Worm (Caenorhabditis elegans) whole organism, L4 larva: ENCODE measurements around the gene ets-9.

ENCODE experiments used
- D1046.2 ChIP-seq: fragments of 200-800 bp; sonication (Bioruptor generic); IDR thresholded peaks from 2 replicates; pipeline ENCODE4 v1.3.6; 2022; ENCODE audit warnings: missing genetic modification characterization, missing compliant biosample characterization
- F10B5.3 ChIP-seq: sonication (generic microtip); optimal IDR thresholded peaks from 2 replicates; lab custom pipeline; 2016; ENCODE audit warnings: mild to moderate bottlenecking, missing genetic modification characterization, missing compliant biosample characterization
- F37D6.2 ChIP-seq: sonication (generic microtip); optimal IDR thresholded peaks from 2 replicates; lab custom pipeline; 2016; ENCODE audit warnings: mild to moderate bottlenecking, missing genetic modification characterization, missing compliant biosample characterization
- F44E2.7 ChIP-seq: fragments of 200-800 bp; sonication (Bioruptor generic); IDR thresholded peaks from 2 replicates; pipeline ENCODE4 v2.1.2; 2022; ENCODE audit warnings: missing genetic modification characterization, missing compliant biosample characterization
- F49E8.2 ChIP-seq: sonication (generic microtip); optimal IDR thresholded peaks from 2 replicates; lab custom pipeline; 2016; ENCODE audit warnings: missing compliant biosample characterization, mild to moderate bottlenecking, missing genetic modification characterization, borderline replicate concordance
- R02D3.7 ChIP-seq: fragments of 150-350 bp; sonication (generic microtip); optimal IDR thresholded peaks from 3 replicates; lab custom pipeline; 2014; ENCODE audit warnings: missing biosample characterization, missing genetic modification characterization
- T26A8.4 ChIP-seq: fragments of 200-800 bp; sonication (Bioruptor generic); IDR thresholded peaks from 2 replicates; pipeline ENCODE4 v1.3.6; 2022; ENCODE audit warnings: missing genetic modification characterization, missing compliant biosample characterization
- Y105C5A.15 ChIP-seq: fragments of 200-800 bp; sonication (Bioruptor generic); IDR thresholded peaks from 2 replicates; pipeline ENCODE4 v1.3.6; 2022; ENCODE audit warnings: missing genetic modification characterization, missing compliant biosample characterization
- Y48G9A.11 ChIP-seq: fragments of 200-800 bp; sonication (Bioruptor generic); IDR thresholded peaks from 2 replicates; pipeline ENCODE4 v1.3.6; 2022; ENCODE audit warnings: missing genetic modification reagents, missing genetic modification characterization, missing compliant biosample characterization
- ZK337.2 ChIP-seq: fragments of 200-800 bp; sonication (Bioruptor generic); IDR thresholded peaks from 2 replicates; pipeline ENCODE4 v1.3.6; 2022; ENCODE audit warnings: missing genetic modification reagents, missing genetic modification characterization, missing compliant biosample characterization
- aly-2 ChIP-seq: sonication (generic microtip); optimal IDR thresholded peaks from 2 replicates; lab custom pipeline; 2018; ENCODE audit warnings: missing biosample characterization, missing genetic modification characterization
- ceh-28 ChIP-seq: fragments of 150-350 bp; optimal IDR thresholded peaks from 2 replicates; lab custom pipeline; 2014; ENCODE audit warnings: missing biosample characterization, missing genetic modification reagents, missing genetic modification characterization
- ceh-62 ChIP-seq: sonication (generic microtip); optimal IDR thresholded peaks from 2 replicates; lab custom pipeline; 2017; ENCODE audit warnings: missing biosample characterization, missing genetic modification characterization
- cey-2 ChIP-seq: sonication (generic microtip); optimal IDR thresholded peaks from 3 replicates; lab custom pipeline; 2017; ENCODE audit warnings: missing genetic modification characterization, mild to moderate bottlenecking, missing compliant biosample characterization, antibody characterized with exemption, borderline replicate concordance; ENCODE audit not compliant: insufficient read depth
- daf-12 ChIP-seq: fragments of 150-350 bp; optimal IDR thresholded peaks from 2 replicates; lab custom pipeline; 2014; ENCODE audit warnings: missing biosample characterization, missing genetic modification reagents, missing genetic modification characterization
- daf-19 ChIP-seq: fragments of 200-800 bp; sonication (Bioruptor generic); conservative IDR thresholded peaks from 2 replicates; pipeline ENCODE4 v1.3.6; 2022; ENCODE audit warnings: missing genetic modification characterization, missing compliant biosample characterization
- dmd-6 ChIP-seq: fragments of 200-800 bp; sonication (Bioruptor generic); IDR thresholded peaks from 2 replicates; pipeline ENCODE4 v1.3.6; 2022; ENCODE audit warnings: missing genetic modification reagents, missing genetic modification characterization, missing compliant biosample characterization
- dmd-8 ChIP-seq: fragments of 200-800 bp; sonication (Bioruptor generic); IDR thresholded peaks from 2 replicates; pipeline ENCODE4 v1.3.6; 2022; ENCODE audit warnings: missing genetic modification characterization, missing compliant biosample characterization
- dmd-9 ChIP-seq: fragments of 200-800 bp; sonication (Bioruptor generic); IDR thresholded peaks from 2 replicates; pipeline ENCODE4 v1.3.6; 2022; ENCODE audit warnings: missing genetic modification reagents, missing genetic modification characterization, missing compliant biosample characterization
- dpl-1 ChIP-seq: fragments of 150-350 bp; optimal IDR thresholded peaks from 2 replicates; lab custom pipeline; 2014; ENCODE audit warnings: missing biosample characterization, missing genetic modification reagents, missing genetic modification characterization
- duxl-1 ChIP-seq: sonication (generic microtip); optimal IDR thresholded peaks from 2 replicates; lab custom pipeline; 2016; ENCODE audit warnings: mild to moderate bottlenecking, missing genetic modification characterization, moderate library complexity, missing compliant biosample characterization; ENCODE audit not compliant: poor library complexity
- dve-1 ChIP-seq: sonication (generic microtip); optimal IDR thresholded peaks from 2 replicates; lab custom pipeline; 2017; ENCODE audit warnings: antibody characterized with exemption, mild to moderate bottlenecking, missing genetic modification characterization, missing compliant biosample characterization; ENCODE audit not compliant: insufficient read depth
- egl-27 ChIP-seq: sonication (generic microtip); optimal IDR thresholded peaks from 3 replicates; lab custom pipeline; 2017; ENCODE audit warnings: missing biosample characterization, missing genetic modification reagents, missing genetic modification characterization
- gei-8 ChIP-seq: fragments of 200-800 bp; sonication (Bioruptor generic); optimal IDR thresholded peaks from 2 replicates; lab custom pipeline; 2018; ENCODE audit warnings: mild to moderate bottlenecking, missing genetic modification characterization, missing compliant biosample characterization
- hlh-11 ChIP-seq: fragments of 200-800 bp; sonication (Bioruptor generic); optimal IDR thresholded peaks from 2 replicates; lab custom pipeline; 2018; ENCODE audit warnings: mild to moderate bottlenecking, missing genetic modification characterization, missing compliant biosample characterization
- hlh-30 ChIP-seq: sonication (generic microtip); optimal IDR thresholded peaks from 2 replicates; lab custom pipeline; 2017; ENCODE audit warnings: antibody characterized with exemption, mild to moderate bottlenecking, missing genetic modification characterization, missing compliant biosample characterization; ENCODE audit not compliant: insufficient read depth
- jun-1 ChIP-seq: fragments of 150-350 bp; optimal IDR thresholded peaks from 2 replicates; lab custom pipeline; 2014; ENCODE audit warnings: missing biosample characterization, missing genetic modification reagents, missing genetic modification characterization
- lin-15B ChIP-seq: fragments of 150-350 bp; sonication (generic microtip); optimal IDR thresholded peaks from 3 replicates; lab custom pipeline; 2014; ENCODE audit warnings: missing biosample characterization, missing genetic modification characterization
- lir-3 ChIP-seq: sonication (generic microtip); optimal IDR thresholded peaks from 2 replicates; lab custom pipeline; 2016; ENCODE audit warnings: mild to moderate bottlenecking, missing genetic modification characterization, missing compliant biosample characterization
- madf-5 ChIP-seq, 2 experiments: fragments of 200-800 bp; sonication (Bioruptor generic); IDR thresholded peaks; 2 replicates each; pipeline ENCODE4 v1.3.6; 2022; ENCODE audit warnings: missing compliant biosample characterization in 2 of 2, missing genetic modification characterization in 2 of 2
- madf-9 ChIP-seq: fragments of 200-800 bp; sonication (Bioruptor generic); conservative IDR thresholded peaks from 2 replicates; pipeline ENCODE4 v1.3.6; 2022; ENCODE audit warnings: missing genetic modification reagents, missing genetic modification characterization, missing compliant biosample characterization
- mdl-1 ChIP-seq, 2 experiments: fragments of 150-350 bp in 1 of 2; sonication (generic microtip) in 1 of 2; optimal IDR thresholded peaks; 2 replicates each; lab custom pipeline; 2014 to 2017; ENCODE audit warnings: missing biosample characterization in 2 of 2, missing genetic modification characterization in 2 of 2
- mep-1 ChIP-seq: fragments of 150-350 bp; sonication (generic microtip); optimal IDR thresholded peaks from 3 replicates; lab custom pipeline; 2014; ENCODE audit warnings: missing biosample characterization, missing genetic modification characterization
- nhr-10 ChIP-seq: fragments of 150-350 bp; optimal IDR thresholded peaks from 2 replicates; lab custom pipeline; 2014; ENCODE audit warnings: missing biosample characterization, missing genetic modification characterization
- nhr-11 ChIP-seq: fragments of 150-350 bp; optimal IDR thresholded peaks from 2 replicates; lab custom pipeline; 2014; ENCODE audit warnings: missing biosample characterization, missing genetic modification characterization
- nhr-237 ChIP-seq: sonication (generic microtip); optimal IDR thresholded peaks from 2 replicates; lab custom pipeline; 2017; ENCODE audit warnings: missing biosample characterization, missing genetic modification characterization
- nhr-25 ChIP-seq: sonication (generic microtip); optimal IDR thresholded peaks from 2 replicates; lab custom pipeline; 2017; ENCODE audit warnings: missing genetic modification characterization, mild to moderate bottlenecking, missing compliant biosample characterization, antibody characterized with exemption, moderate library complexity, borderline replicate concordance; ENCODE audit not compliant: insufficient read depth
- nhr-41 ChIP-seq: fragments of 200-800 bp; sonication (Bioruptor generic); IDR thresholded peaks from 2 replicates; pipeline ENCODE4 v1.3.6; 2022; ENCODE audit warnings: missing genetic modification reagents, missing genetic modification characterization, missing compliant biosample characterization
- nhr-6 ChIP-seq: fragments of 150-350 bp; optimal IDR thresholded peaks from 2 replicates; lab custom pipeline; 2014; ENCODE audit warnings: missing biosample characterization, missing genetic modification characterization
- pha-4 ChIP-seq, 2 experiments: fragments of 150-350 bp in 1 of 2; fragments of 200-800 bp in 1 of 2; sonication (Bioruptor generic) in 1 of 2; IDR thresholded peaks in 1 of 2; optimal IDR thresholded peaks in 1 of 2; 2 replicates each; pipeline versions ENCODE4 v1.3.6 to Lab custom; 2014 to 2022; ENCODE audit warnings: missing genetic modification characterization in 2 of 2, missing genetic modification reagents in 2 of 2, missing biosample characterization in 1 of 2, missing compliant biosample characterization in 1 of 2
- php-3 ChIP-seq: fragments of 200-800 bp; sonication (Bioruptor generic); IDR thresholded peaks from 2 replicates; pipeline ENCODE4 v1.3.6; 2022; ENCODE audit warnings: missing genetic modification reagents, missing genetic modification characterization, missing compliant biosample characterization
- set-16 ChIP-seq: fragments of 200-800 bp; sonication (Bioruptor generic); IDR thresholded peaks from 2 replicates; pipeline ENCODE4 v1.3.6; 2022; ENCODE audit warnings: missing genetic modification reagents, missing genetic modification characterization, missing compliant biosample characterization
- spr-1 ChIP-seq: sonication (generic microtip); optimal IDR thresholded peaks from 2 replicates; lab custom pipeline; 2016; ENCODE audit warnings: mild to moderate bottlenecking, missing genetic modification characterization, missing compliant biosample characterization
- spr-3 ChIP-seq: fragments of 200-800 bp; sonication (Bioruptor generic); optimal IDR thresholded peaks from 2 replicates; lab custom pipeline; 2018; ENCODE audit warnings: mild to moderate bottlenecking, missing genetic modification characterization, missing compliant biosample characterization
- tag-97 ChIP-seq: fragments of 200-800 bp; sonication (Bioruptor generic); IDR thresholded peaks from 2 replicates; pipeline ENCODE4 v1.3.6; 2022; ENCODE audit warnings: missing genetic modification characterization, missing compliant biosample characterization
- unc-62 ChIP-seq, 3 experiments: fragments of 150-350 bp in 1 of 3; sonication (generic microtip); optimal IDR thresholded peaks in 2 of 3; peaks in 1 of 3; 1 replicate in 1 of 3; 2 replicates in 2 of 3; lab custom pipeline; 2014 to 2017; ENCODE audit warnings: missing biosample characterization in 3 of 3, missing genetic modification characterization in 3 of 3, missing genetic modification reagents in 3 of 3, missing genotype in 1 of 3
- zip-11 ChIP-seq: fragments of 200-800 bp; sonication (Bioruptor generic); IDR thresholded peaks from 2 replicates; pipeline ENCODE4 v1.3.6; 2022; ENCODE audit warnings: missing genetic modification characterization, missing compliant biosample characterization
- zip-2 ChIP-seq: fragments of 150-350 bp; optimal IDR thresholded peaks from 2 replicates; lab custom pipeline; 2014; ENCODE audit warnings: missing biosample characterization, missing genetic modification characterization

Gene ets-9

ce11 chrX:4260297-4260696 lies 19.2 kb upstream of the ets-9 start, which contains the start of gene C52B9.4 (continued):
- TF ChIP-seq cey-2 (no peak), lir-3 (tag; lab: Kevin White, UChicago) (no peak), nhr-10 (tag; lab: Kevin White, UChicago) (no peak), F37D6.2 (tag; lab: Kevin White, UChicago) (no peak), nhr-237 (tag; lab: Kevin White, UChicago) (no peak), dve-1 (tag; lab: Kevin White, UChicago) (peak; percentile 45), dmd-8 (GFP tag; lab: Robert Waterston, UW) (no peak), madf-5 (GFP tag; IDR thresholded peaks at IDR 0.05; lab: Robert Waterston, UW) (no peak), spr-3 (GFP tag; lab: Kevin White, UChicago) (no peak), nhr-41 (GFP tag; lab: Robert Waterston, UW) (no peak), tag-97 (no peak), ceh-62 (tag; lab: Kevin White, UChicago) (no peak), zip-11 (no peak), dmd-9 (GFP tag; lab: Robert Waterston, UW) (no peak), nhr-25 (tag; lab: Kevin White, UChicago) (no peak), aly-2 (tag; lab: Kevin White, UChicago) (no peak), php-3 (no peak), madf-9 (GFP tag; lab: Robert Waterston, UW) (no peak), ceh-28 (no peak), jun-1 (no peak), unc-62 (GFP tag; optimal IDR thresholded peaks at IDR 0.05 in 1 of 2; lab: Kevin White, UChicago) (no peak), unc-62 (tag; optimal IDR thresholded peaks at IDR 0.05; lab: Kevin White, UChicago) (no peak), pha-4 (GFP tag; IDR thresholded peaks at IDR 0.05; lab: Robert Waterston, UW) (no peak), pha-4 (tag; optimal IDR thresholded peaks at IDR 0.05; lab: Kevin White, UChicago) (no peak), ZK337.2 (GFP tag; lab: Robert Waterston, UW) (no peak), Y105C5A.15 (GFP tag; lab: Robert Waterston, UW) (no peak), hlh-11 (peak; percentile 58), egl-27 (tag; lab: Kevin White, UChicago) (no peak), hlh-30 (tag; lab: Kevin White, UChicago) (peak; percentile 41), T26A8.4 (GFP tag; lab: Robert Waterston, UW) (no peak), gei-8 (no peak), daf-19 (no peak), nhr-6 (tag; lab: Kevin White, UChicago) (peak; percentile 34), F10B5.3 (no peak), zip-2 (no peak), dpl-1 (peak; percentile 15), set-16 (GFP tag; lab: Robert Waterston, UW) (no peak), duxl-1 (tag; lab: Kevin White, UChicago) (no peak), daf-12 (tag; lab: Kevin White, UChicago) (no peak), mdl-1 (tag; optimal IDR thresholded peaks at IDR 0.05; lab: Kevin White, UChicago) (no peak), F49E8.2 (tag; lab: Kevin White, UChicago) (no peak), Y48G9A.11 (GFP tag; lab: Robert Waterston, UW) (no peak), dmd-6 (peak; percentile 60), nhr-11 (no peak), D1046.2 (GFP tag; lab: Robert Waterston, UW) (no peak), F44E2.7 (GFP tag; lab: Robert Waterston, UW) (no peak), lin-15B (no peak), R02D3.7 (tag; lab: Kevin White, UChicago) (no peak), spr-1 (tag; lab: Kevin White, UChicago) (no peak), mep-1 (peak; percentile 32)
